Worm (Caenorhabditis elegans) whole organism, mixed stage, embryonic: ENCODE results near the gene otpl-8.

ENCODE experiments used
- M03D4.4 ChIP-seq: sonication (generic microtip); optimal IDR thresholded peaks from 2 replicates; lab custom pipeline; 2017; ENCODE audit warnings: mild to moderate bottlenecking, missing genetic modification characterization, missing compliant biosample characterization
- bed-3 ChIP-seq: fragments of 200-800 bp; sonication (Bioruptor generic); optimal IDR thresholded peaks from 3 replicates; lab custom pipeline; 2018; ENCODE audit warnings: mild to moderate bottlenecking, missing genetic modification characterization, moderate library complexity, missing compliant biosample characterization
- blmp-1 ChIP-seq: fragments of 150-350 bp; optimal IDR thresholded peaks from 2 replicates; lab custom pipeline; 2014; ENCODE audit warnings: missing biosample characterization, missing genetic modification characterization
- ceh-39 ChIP-seq: fragments of 150-350 bp; optimal IDR thresholded peaks from 2 replicates; lab custom pipeline; 2014; ENCODE audit warnings: missing biosample characterization, missing genetic modification characterization
- ceh-43 ChIP-seq: fragments of 200-800 bp; sonication (Bioruptor generic); optimal IDR thresholded peaks from 2 replicates; lab custom pipeline; 2018; ENCODE audit warnings: mild to moderate bottlenecking, missing genetic modification characterization, moderate library complexity, missing compliant biosample characterization
- ceh-83 ChIP-seq: fragments of 200-800 bp; sonication (Bioruptor generic); optimal IDR thresholded peaks from 2 replicates; lab custom pipeline; 2018; ENCODE audit warnings: mild to moderate bottlenecking, missing genetic modification characterization, missing compliant biosample characterization
- ces-1 ChIP-seq: fragments of 150-350 bp; optimal IDR thresholded peaks from 2 replicates; lab custom pipeline; 2014; ENCODE audit warnings: missing biosample characterization, missing genetic modification reagents, missing genetic modification characterization
- cnd-1 ChIP-seq: fragments of 200-800 bp; sonication (Bioruptor generic); optimal IDR thresholded peaks from 2 replicates; lab custom pipeline; 2018; ENCODE audit warnings: mild to moderate bottlenecking, missing genetic modification characterization, missing compliant biosample characterization
- elt-1 ChIP-seq: sonication (generic microtip); optimal IDR thresholded peaks from 2 replicates; lab custom pipeline; 2017; ENCODE audit warnings: missing genetic modification characterization, mild to moderate bottlenecking, missing compliant biosample characterization, antibody characterized with exemption, moderate library complexity, borderline replicate concordance; ENCODE audit not compliant: insufficient read depth
- elt-3 ChIP-seq: fragments of 150-350 bp; optimal IDR thresholded peaks from 2 replicates; lab custom pipeline; 2014; ENCODE audit warnings: missing biosample characterization, missing genetic modification characterization
- flh-1 ChIP-seq: fragments of 200-800 bp; sonication (Bioruptor generic); optimal IDR thresholded peaks from 2 replicates; lab custom pipeline; 2018; ENCODE audit warnings: mild to moderate bottlenecking, missing genetic modification characterization, moderate library complexity, missing compliant biosample characterization
- ham-2 ChIP-seq: fragments of 200-800 bp; sonication (Bioruptor generic); optimal IDR thresholded peaks from 2 replicates; lab custom pipeline; 2018; ENCODE audit warnings: mild to moderate bottlenecking, missing genetic modification characterization, missing compliant biosample characterization
- hlh-1 ChIP-seq: fragments of 150-350 bp; optimal IDR thresholded peaks from 2 replicates; lab custom pipeline; 2014; ENCODE audit warnings: missing biosample characterization, missing genetic modification reagents, missing genetic modification characterization
- lin-13 ChIP-seq: fragments of 150-350 bp; optimal IDR thresholded peaks from 2 replicates; lab custom pipeline; 2014; ENCODE audit warnings: missing biosample characterization, missing genetic modification characterization
- lin-32 ChIP-seq: fragments of 200-800 bp; sonication (Bioruptor generic); optimal IDR thresholded peaks from 2 replicates; lab custom pipeline; 2018; ENCODE audit warnings: mild to moderate bottlenecking, missing genetic modification characterization, missing compliant biosample characterization
- lsy-2 ChIP-seq: fragments of 150-350 bp; optimal IDR thresholded peaks from 2 replicates; lab custom pipeline; 2014; ENCODE audit warnings: missing biosample characterization, missing genetic modification characterization
- mab-5 ChIP-seq: fragments of 150-350 bp; optimal IDR thresholded peaks from 2 replicates; lab custom pipeline; 2014; ENCODE audit warnings: missing biosample characterization, missing genetic modification characterization
- mep-1 ChIP-seq: fragments of 150-350 bp; optimal IDR thresholded peaks from 2 replicates; lab custom pipeline; 2017; ENCODE audit warnings: missing biosample characterization, missing genetic modification reagents, missing genetic modification characterization, inconsistent platforms
- mls-2 ChIP-seq: sonication (generic microtip); optimal IDR thresholded peaks from 2 replicates; lab custom pipeline; 2016; ENCODE audit warnings: mild to moderate bottlenecking, missing genetic modification characterization, moderate library complexity, missing compliant biosample characterization
- nhr-12 ChIP-seq: fragments of 150-350 bp; optimal IDR thresholded peaks from 2 replicates; lab custom pipeline; 2014; ENCODE audit warnings: missing biosample characterization, missing genetic modification characterization
- nhr-2 ChIP-seq: fragments of 150-350 bp; optimal IDR thresholded peaks from 2 replicates; lab custom pipeline; 2014; ENCODE audit warnings: missing biosample characterization, missing genetic modification characterization
- nhr-28 ChIP-seq: fragments of 150-350 bp; optimal IDR thresholded peaks from 2 replicates; lab custom pipeline; 2014; ENCODE audit warnings: missing biosample characterization, missing genetic modification characterization
- nhr-76 ChIP-seq: sonication (generic microtip); optimal IDR thresholded peaks from 2 replicates; lab custom pipeline; 2017; ENCODE audit warnings: missing biosample characterization, missing genetic modification characterization
- pha-4 ChIP-seq: fragments of 150-350 bp; optimal IDR thresholded peaks from 2 replicates; lab custom pipeline; 2018; ENCODE audit warnings: missing biosample characterization, missing genetic modification reagents, missing genetic modification characterization
- sem-2 ChIP-seq: fragments of 200-800 bp; sonication (Bioruptor generic); optimal IDR thresholded peaks from 2 replicates; lab custom pipeline; 2018; ENCODE audit warnings: mild to moderate bottlenecking, missing genetic modification characterization, missing compliant biosample characterization
- snpc-4 ChIP-seq: fragments of 150-350 bp; optimal IDR thresholded peaks from 2 replicates; lab custom pipeline; 2014; ENCODE audit warnings: missing biosample characterization, missing genetic modification characterization
- sptf-1 ChIP-seq: sonication (generic microtip); optimal IDR thresholded peaks from 2 replicates; lab custom pipeline; 2017; ENCODE audit warnings: mild to moderate bottlenecking, missing genetic modification characterization, moderate library complexity, missing compliant biosample characterization
- tbx-8 ChIP-seq: fragments of 200-800 bp; sonication (Bioruptor generic); optimal IDR thresholded peaks from 2 replicates; lab custom pipeline; 2018; ENCODE audit warnings: mild to moderate bottlenecking, missing genetic modification characterization, moderate library complexity, missing compliant biosample characterization
- unc-39 ChIP-seq: fragments of 150-350 bp; optimal IDR thresholded peaks from 2 replicates; lab custom pipeline; 2014; ENCODE audit warnings: missing biosample characterization, missing genetic modification characterization
- unc-62 ChIP-seq: fragments of 150-350 bp; optimal IDR thresholded peaks from 2 replicates; lab custom pipeline; 2014; ENCODE audit warnings: missing biosample characterization, missing genetic modification reagents, missing genetic modification characterization
- zip-8 ChIP-seq: fragments of 150-350 bp; optimal IDR thresholded peaks from 2 replicates; lab custom pipeline; 2014; ENCODE audit warnings: missing biosample characterization, missing genetic modification characterization
- ztf-11 ChIP-seq: fragments of 150-350 bp; optimal IDR thresholded peaks from 2 replicates; lab custom pipeline; 2014; ENCODE audit warnings: missing biosample characterization, missing genetic modification characterization

otpl-8 gene

ce11 chrX:12285496-12285895 lies 14.8 kb upstream of the otpl-8 start, which contains the start of gene lips-2:
TSS of gene lips-2 (plus strand) at chrX:12285796.
- no peak for TF ChIP-seq cnd-1
- no peak for TF ChIP-seq pha-4
- TF ChIP-seq unc-62 (GFP tag; lab: Kevin White, UChicago) = no peak
- no peak for TF ChIP-seq flh-1 (GFP tag; lab: Kevin White, UChicago)
- no peak for TF ChIP-seq tbx-8 (GFP tag; lab: Kevin White, UChicago)
- TF ChIP-seq ceh-43 (GFP tag; lab: Kevin White, UChicago) = no peak
- no peak for TF ChIP-seq nhr-2 (tag; lab: Kevin White, UChicago)
- no peak for TF ChIP-seq ceh-39 (tag; lab: Kevin White, UChicago)
- no peak for TF ChIP-seq ceh-83 (GFP tag; lab: Kevin White, UChicago)
- TF ChIP-seq sptf-1 = no peak
- no peak for TF ChIP-seq elt-3 (tag; lab: Kevin White, UChicago)
- no peak for TF ChIP-seq mls-2
- TF ChIP-seq nhr-12 = no peak
- TF ChIP-seq blmp-1 = no peak
- no peak for TF ChIP-seq zip-8
- no peak for TF ChIP-seq unc-39 (tag; lab: Kevin White, UChicago)
- TF ChIP-seq lin-13 (tag; lab: Kevin White, UChicago) = no peak
- TF ChIP-seq sem-2 (GFP tag; lab: Kevin White, UChicago) = no peak

- TF ChIP-seq elt-3 (tag; lab: Kevin White, UChicago) = no peak
- no peak for TF ChIP-seq nhr-28 (tag; lab: Kevin White, UChicago)
- no peak for TF ChIP-seq sem-2 (GFP tag; lab: Kevin White, UChicago)
- TF ChIP-seq nhr-2 (tag; lab: Kevin White, UChicago) = no peak
- no peak for TF ChIP-seq snpc-4 (tag; lab: Kevin White, UChicago)
- TF ChIP-seq flh-1 (GFP tag; lab: Kevin White, UChicago) = no peak
- TF ChIP-seq ham-2 = no peak
- TF ChIP-seq unc-62 (GFP tag; lab: Kevin White, UChicago) = no peak
- no peak for TF ChIP-seq ces-1 (GFP tag; lab: Kevin White, UChicago)
- TF ChIP-seq mls-2 = no peak
Measured at ce11 chrX:12284161-12284560, 13.4 kb upstream of the otpl-8 start.

- no peak for TF ChIP-seq sptf-1
- no peak for TF ChIP-seq mls-2
Measured at ce11 chrX:12282911-12283310, 12.2 kb upstream of the otpl-8 start, which contains the start of gene C04B4.2. TSS of gene C04B4.2 (plus strand) at chrX:12283281.

- TF ChIP-seq elt-1 (no peak), nhr-76 (tag; lab: Kevin White, UChicago) (no peak)
Measured at ce11 chrX:12280477-12280876, 9.7 kb upstream of the otpl-8 start, which contains the start of gene C04B4.1. TSS of gene C04B4.1 (plus strand) at chrX:12280777.

- no peak for TF ChIP-seq ces-1 (GFP tag; lab: Kevin White, UChicago)
- TF ChIP-seq, all 35 proteins: peak for 0
Measured at ce11 chrX:12275577-12275976, 4.8 kb upstream of the otpl-8 start, which contains the start of gene C04B4.6. TSS of gene C04B4.6 (minus strand) at chrX:12275677.

- TF ChIP-seq nhr-12 (no peak), ztf-11 (tag; lab: Kevin White, UChicago) (no peak), lsy-2 (no peak), bed-3 (GFP tag; lab: Kevin White, UChicago) (no peak), blmp-1 (no peak), M03D4.4 (tag; lab: Kevin White, UChicago) (no peak), mep-1 (tag; lab: Kevin White, UChicago) (no peak)
Measured at ce11 chrX:12273870-12274269, 3.1 kb upstream of the otpl-8 start, which contains the start of gene H19J13.2. TSS of gene H19J13.2 (minus strand) at chrX:12273970.

ce11 chrX:12260381-12260931 lies 10.3 kb downstream of the otpl-8 start, which contains the start of gene E01G6.1:
TSS of gene E01G6.1 (plus strand) at chrX:12260881.
- TF ChIP-seq mab-5 (tag; lab: Kevin White, UChicago) (no peak), unc-62 (GFP tag; lab: Kevin White, UChicago) (no peak), ham-2 (no peak), nhr-2 (tag; lab: Kevin White, UChicago) (no peak), ceh-39 (tag; lab: Kevin White, UChicago) (no peak), elt-1 (no peak), lin-32 (GFP tag; lab: Kevin White, UChicago) (no peak), hlh-1 (no peak), elt-3 (tag; lab: Kevin White, UChicago) (no peak), bed-3 (GFP tag; lab: Kevin White, UChicago) (no peak), ceh-83 (GFP tag; lab: Kevin White, UChicago) (no peak), cnd-1 (no peak), sem-2 (GFP tag; lab: Kevin White, UChicago) (no peak)
- TF ChIP-seq, all 35 proteins: peak for 0
